Fruit fly (Drosophila melanogaster) Kc167 (cell line): ENCODE results near the gene CPT2.

Source experiments
- Sin3A ChIP-seq: fragments of >200 bp; optimal IDR thresholded peaks from 2 replicates; lab custom pipeline; 2018; ENCODE audit warnings: missing external identifiers
- insv ChIP-seq: fragments of >200 bp; optimal IDR thresholded peaks from 3 replicates; lab custom pipeline; 2018; ENCODE audit warnings: missing external identifiers

dm6 chr3L:3001445-3001844, 20.6 kb downstream of the CPT2 start, which contains the start of gene FMRFaR:
- TF ChIP-seq insv (lab: Kevin White, UChicago) (no peak), Sin3A (lab: Kevin White, UChicago) (no peak)
